Worm (Caenorhabditis elegans) whole organism, dauer: ENCODE data around the gene srz-29.
"Not testable (repeated sequence)": the region's sequence is repeated elsewhere in the genome, so short reads cannot be mapped to it uniquely, and the experiment has no call there.

Source experiments
- unc-62 ChIP-seq: sonication (generic microtip); optimal IDR thresholded peaks from 2 replicates; lab custom pipeline; 2017; ENCODE audit warnings: missing biosample characterization, missing genetic modification reagents, missing genetic modification characterization

srz-29 gene

ce11 chrIV:13659449-13659848 is 13.7 kb upstream of the srz-29 start, which contains the start of gene Y45F10C.1:
Gene Y45F10C.1, minus strand, starts transcription at chrIV:13659549.
- TF ChIP-seq unc-62: not testable (repeated sequence)

ce11 chrIV:13652023-13652422 is 6.3 kb upstream of the srz-29 start, which contains the start of gene Y45F10C.6:
Gene Y45F10C.6, plus strand, starts transcription at chrIV:13652323.
- TF ChIP-seq unc-62: not testable (repeated sequence)

DNA sequence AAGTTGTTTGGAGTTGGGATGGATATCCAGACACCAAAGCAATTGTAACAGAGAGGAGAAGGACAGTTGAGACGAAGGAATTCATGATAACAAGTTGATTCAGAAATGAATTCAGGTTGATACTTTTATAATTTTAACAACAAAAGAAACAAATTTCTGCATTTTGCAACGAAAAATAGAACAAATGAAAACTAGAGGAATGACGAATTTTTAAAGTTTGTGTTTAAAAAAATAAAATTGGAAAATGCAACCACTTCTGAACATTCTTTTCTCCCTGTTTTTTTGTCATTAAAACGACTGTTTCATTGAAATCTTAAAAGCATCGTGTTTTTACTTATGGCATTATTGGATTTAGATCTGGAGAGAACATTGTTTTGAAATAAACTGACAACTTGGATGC is 5.7 kb upstream of the srz-29 start, which contains the start of gene C08F11.12:
C08F11.12 (minus strand) TSS at position 101 of the 400 bp plus-strand sequence.
- not testable (repeated sequence) for TF ChIP-seq unc-62

- no peak for TF ChIP-seq unc-62
Observed at ce11 chrIV:13650238-13650637, 4.5 kb upstream of the srz-29 start, which contains the start of gene C08F11.17. Gene C08F11.17, minus strand, starts transcription at chrIV:13650338.

ce11 chrIV:13649126-13649525 is 3.4 kb upstream of the srz-29 start, which contains the start of gene C08F11.10:
Gene C08F11.10, minus strand, starts transcription at chrIV:13649226.
- TF ChIP-seq unc-62: no peak

- TF ChIP-seq unc-62: no peak
Observed at ce11 chrIV:13647558-13647957, 1.8 kb upstream of the srz-29 start, which contains the start of gene ule-4. Gene ule-4, minus strand, starts transcription at chrIV:13647658.

ce11 chrIV:13639027-13639426 is 6.7 kb downstream of the srz-29 start, which contains the start of gene ugt-22:
Gene ugt-22, plus strand, starts transcription at chrIV:13639260.
- TF ChIP-seq unc-62: no peak

- TF ChIP-seq unc-62: no peak
Observed at ce11 chrIV:13636975-13637374, 8.7 kb downstream of the srz-29 start, which contains the start of gene C08F11.7. Gene C08F11.7, plus strand, starts transcription at chrIV:13637275.

- TF ChIP-seq unc-62: no peak
Observed at ce11 chrIV:13633165-13633564, 12.6 kb downstream of the srz-29 start, which contains the start of gene fbxa-98. Gene fbxa-98, plus strand, starts transcription at chrIV:13633407.

DNA sequence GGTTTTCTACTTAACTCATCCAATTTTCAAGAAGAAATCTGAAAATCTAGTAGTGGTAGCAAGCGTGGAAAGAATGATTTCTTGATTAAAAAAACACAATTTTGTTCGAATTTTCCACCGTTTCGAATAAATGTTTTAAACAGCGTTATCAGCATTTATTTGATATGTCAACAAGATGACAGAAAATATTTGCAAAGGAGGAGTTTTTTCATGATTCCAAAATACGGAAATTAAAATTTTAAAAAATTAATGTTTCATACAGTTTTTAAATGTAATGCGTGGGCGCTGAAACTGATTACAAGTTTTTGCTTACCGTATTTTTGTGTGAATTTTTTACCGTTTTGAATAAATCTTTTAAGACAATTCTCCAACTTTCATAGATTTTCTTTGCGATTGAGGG is 13.1 kb downstream of the srz-29 start:
- TF ChIP-seq unc-62: no peak

ce11 chrIV:13626469-13626868 is 19.3 kb downstream of the srz-29 start, which contains the start of gene sru-21:
Gene sru-21, plus strand, starts transcription at chrIV:13626769.
- no peak for TF ChIP-seq unc-62

ce11 chrIV:13623533-13623932 is 22.2 kb downstream of the srz-29 start, which contains the start of gene C08F11.1:
Gene C08F11.1, plus strand, starts transcription at chrIV:13623833.
- TF ChIP-seq unc-62: no peak

- TF ChIP-seq unc-62: no peak
Observed at ce11 chrIV:13619203-13619602, 26.5 kb downstream of the srz-29 start, which contains the start of gene C08F11.3. Gene C08F11.3, plus strand, starts transcription at chrIV:13619503.

- TF ChIP-seq unc-62: no peak
Observed at ce11 chrIV:13609755-13610154, 36.0 kb downstream of the srz-29 start, which contains the start of gene C08F11.13. Gene C08F11.13, minus strand, starts transcription at chrIV:13609892.

- TF ChIP-seq unc-62: no peak
Observed at ce11 chrIV:13601973-13602669, 43.6 kb downstream of the srz-29 start, which contains the start of gene Y45F10B.59. Gene Y45F10B.59, plus strand, starts transcription at chrIV:13602619.

- no peak for TF ChIP-seq unc-62
Observed at ce11 chrIV:13601428-13601827, 44.3 kb downstream of the srz-29 start.

DNA sequence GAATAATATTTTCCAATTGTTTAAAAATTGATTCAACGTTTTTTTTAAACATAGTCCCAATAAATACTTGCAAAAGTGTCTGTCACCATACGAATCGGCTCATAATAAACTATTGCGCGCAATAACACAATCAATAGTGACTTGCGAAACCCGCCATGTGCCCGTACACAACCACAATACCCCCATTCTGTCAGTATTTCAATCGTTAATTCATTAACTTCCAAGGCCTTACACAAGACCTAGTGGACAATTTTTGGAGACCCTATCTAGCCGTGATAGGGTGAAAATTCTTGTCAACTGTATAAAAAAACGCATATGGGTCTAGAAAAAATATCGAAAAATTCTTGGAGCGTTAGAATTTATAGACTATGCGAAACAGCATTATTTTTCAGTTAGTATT is 45.1 kb downstream of the srz-29 start:
- no peak for TF ChIP-seq unc-62

ce11 chrIV:13597813-13598212 is 47.9 kb downstream of the srz-29 start, which contains the start of gene Y45F10B.9:
Gene Y45F10B.9, minus strand, starts transcription at chrIV:13597913.
- TF ChIP-seq unc-62: not testable (repeated sequence)
